Fruit fly (Drosophila melanogaster) whole organism: ENCODE measurements around the gene slow.

Experiments used
- CG8478 ChIP-seq: fragments of >200 bp; optimal IDR thresholded peaks from 2 replicates; lab custom pipeline; 2018; ENCODE audit warnings: inconsistent platforms
- Dll ChIP-seq: fragments of >200 bp; optimal IDR thresholded peaks from 2 replicates; lab custom pipeline; 2017
- EcR ChIP-seq, 2 experiments: fragments of >200 bp; optimal IDR thresholded peaks; 2 replicates each; lab custom pipeline; 2017; ENCODE audit warnings: missing biosample characterization in 2 of 2, missing genetic modification characterization in 2 of 2, missing genetic modification reagents in 2 of 2
- pan ChIP-seq: fragments of >200 bp; optimal IDR thresholded peaks from 2 replicates; lab custom pipeline; 2017
- psq ChIP-seq: fragments of >200 bp; optimal IDR thresholded peaks from 2 replicates; lab custom pipeline; 2017
- usp ChIP-seq: fragments of >200 bp; optimal IDR thresholded peaks from 2 replicates; lab custom pipeline; 2017; ENCODE audit warnings: missing biosample characterization, missing genetic modification characterization, mixed read lengths

- TF ChIP-seq CG8478: no peak
- no peak for TF ChIP-seq psq (lab: Kevin White, UChicago)
- no peak for TF ChIP-seq pan (lab: Kevin White, UChicago)
- no peak for TF ChIP-seq usp (GFP tag; lab: Kevin White, UChicago)
- no peak for TF ChIP-seq Dll
- no peak for TF ChIP-seq EcR (GFP tag; optimal IDR thresholded peaks at IDR 0.05; lab: Kevin White, UChicago)
Observed at dm6 chr3L:4417068-4417467, 32.8 kb downstream of the slow start.
